Worm (Caenorhabditis elegans): ENCODE measurements around the gene clec-41.

The clec-41 gene

DNA sequence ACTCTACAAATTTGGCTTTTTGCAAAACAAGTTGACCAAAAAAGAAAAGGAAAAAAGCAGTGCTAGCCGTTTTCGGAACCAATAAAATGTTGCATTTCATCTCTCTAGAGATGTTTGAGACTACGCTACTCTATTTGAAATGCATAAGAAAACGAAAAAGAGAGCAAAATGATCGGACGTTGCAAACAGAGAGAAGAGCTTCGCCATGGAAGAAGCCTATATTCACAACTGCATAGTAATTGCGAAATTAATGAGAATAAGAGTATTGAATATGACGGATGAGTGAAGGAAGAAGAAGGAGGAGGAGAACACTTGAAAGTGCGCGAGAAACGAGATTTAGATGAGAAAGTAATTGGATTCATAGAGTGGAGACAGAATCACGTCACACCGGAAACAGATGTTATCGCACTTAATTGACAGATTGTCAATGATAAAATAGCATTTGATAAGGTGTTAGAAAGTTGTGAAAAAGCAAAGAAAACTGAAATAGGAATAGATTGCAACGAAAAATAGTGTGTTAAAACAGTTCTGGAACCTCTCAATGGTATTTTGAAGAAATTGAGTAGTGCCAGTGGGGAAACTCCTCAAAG lies 32.0 kb downstream of the clec-41 start:
- TF ChIP-seq dao-5 (tag; optimal IDR thresholded peaks at IDR 0.05) (no peak), him-1 (tag; optimal IDR thresholded peaks at IDR 0.05) (no peak), W03F9.2 (tag; optimal IDR thresholded peaks at IDR 0.05) (no peak)

DNA sequence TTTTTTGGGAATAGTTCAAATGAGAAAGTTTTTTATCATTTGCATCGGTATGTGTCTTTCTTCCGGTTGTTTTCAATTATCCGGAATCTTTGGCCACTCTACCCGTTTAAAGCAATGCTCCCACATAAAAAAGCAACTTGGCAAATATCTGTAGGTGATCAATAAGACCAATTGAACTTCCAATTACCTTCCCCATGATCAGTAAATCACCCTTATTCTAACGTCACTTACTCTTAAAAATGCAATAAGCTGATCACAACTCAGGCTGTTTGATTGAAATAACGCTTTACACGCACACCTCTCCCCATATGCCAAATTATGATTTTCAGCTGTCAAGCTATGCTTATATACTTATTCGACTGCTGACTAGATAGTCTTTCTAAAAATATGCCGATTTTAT lies 42.2 kb downstream of the clec-41 start, which contains the start of gene C34B4.5:
Gene C34B4.5, plus strand, starts transcription at position 301 of the 400 bp plus-strand sequence.
- TF ChIP-seq dao-5 (tag; optimal IDR thresholded peaks at IDR 0.05): no peak
- TF ChIP-seq W03F9.2 (tag; optimal IDR thresholded peaks at IDR 0.05): no peak
- no peak for TF ChIP-seq him-1 (tag; optimal IDR thresholded peaks at IDR 0.05)

DNA sequence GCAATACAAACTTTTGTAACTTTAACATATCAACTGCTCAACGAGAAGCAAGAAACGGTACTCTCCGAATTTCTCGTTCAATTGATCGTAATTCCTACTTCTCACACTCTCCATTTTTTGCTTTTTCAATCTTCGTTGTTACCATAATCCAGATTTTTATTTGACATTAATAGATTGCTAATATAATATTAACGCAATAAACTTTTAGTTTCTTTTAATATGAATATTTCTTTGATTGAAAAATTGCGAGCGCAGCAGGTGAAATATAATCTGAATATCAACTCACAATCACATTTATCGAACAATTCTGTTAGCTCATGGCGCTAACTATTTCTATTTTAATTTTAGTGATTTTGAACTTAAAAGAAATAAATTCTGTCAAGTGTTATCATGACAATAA lies 45.6 kb downstream of the clec-41 start, which contains the start of gene lurp-4:
Gene lurp-4, plus strand, starts transcription at position 301 of the 400 bp plus-strand sequence.
- TF ChIP-seq him-1 (tag; optimal IDR thresholded peaks at IDR 0.05) (no peak), W03F9.2 (tag; optimal IDR thresholded peaks at IDR 0.05) (no peak), dao-5 (tag; optimal IDR thresholded peaks at IDR 0.05) (no peak)

DNA sequence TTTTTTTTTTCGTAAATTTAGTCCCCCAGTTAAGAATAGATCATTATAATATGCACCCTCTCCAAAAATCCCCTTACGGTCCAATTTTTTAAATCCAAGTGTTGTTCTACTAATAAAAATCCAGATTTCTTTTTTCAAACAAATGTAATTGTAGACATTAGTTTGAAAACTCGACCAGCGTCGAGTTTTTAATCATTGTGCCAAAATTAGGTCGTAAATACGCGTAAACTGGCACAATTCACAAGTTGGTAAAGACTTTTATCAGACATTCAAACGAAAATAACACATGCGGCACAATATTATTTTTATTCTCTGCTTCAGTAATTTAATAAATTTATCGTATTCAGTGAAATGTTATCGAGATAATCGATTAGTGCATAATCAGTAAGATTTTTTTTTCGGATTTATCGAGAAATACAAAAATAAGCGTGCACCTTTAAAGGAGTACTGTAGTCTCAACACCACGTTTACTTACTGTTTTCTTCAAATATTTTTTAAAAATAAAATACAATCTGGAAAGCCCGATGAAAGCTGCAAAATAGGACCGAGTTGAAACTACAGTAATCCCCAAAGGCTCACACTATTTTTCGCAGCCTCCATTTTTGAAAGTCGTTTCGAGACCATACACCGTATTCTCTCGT lies 47.7 kb downstream of the clec-41 start, which contains the start of gene C34B4.4:
Gene C34B4.4, plus strand, starts transcription at position 276 of the 641 bp plus-strand sequence.
- TF ChIP-seq dao-5 (tag; optimal IDR thresholded peaks at IDR 0.05) (no peak), W03F9.2 (tag; optimal IDR thresholded peaks at IDR 0.05) (no peak), him-1 (tag; optimal IDR thresholded peaks at IDR 0.05) (no peak)

DNA sequence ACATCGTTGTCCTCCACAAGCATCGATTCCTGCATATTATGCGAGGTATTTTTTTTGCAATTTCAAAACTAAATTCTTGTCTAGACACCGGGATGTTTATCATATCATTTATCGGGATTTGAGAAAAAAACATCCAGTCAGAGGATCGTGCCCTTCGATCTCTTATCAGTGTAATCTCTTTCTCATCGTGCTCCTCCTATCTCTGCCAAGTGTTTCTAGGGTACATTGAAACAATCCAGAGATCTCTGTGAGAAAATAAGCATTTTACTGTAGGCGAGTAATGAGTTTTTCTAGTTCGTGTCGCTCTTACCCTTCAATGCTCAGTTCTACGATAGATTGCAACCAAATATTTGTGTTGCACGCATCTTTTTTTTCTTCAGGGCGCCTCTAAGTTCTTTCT lies 49.4 kb downstream of the clec-41 start:
- TF ChIP-seq him-1 (tag; optimal IDR thresholded peaks at IDR 0.05): no peak
- TF ChIP-seq W03F9.2 (tag; optimal IDR thresholded peaks at IDR 0.05): no peak
- no peak for TF ChIP-seq dao-5 (tag; optimal IDR thresholded peaks at IDR 0.05)

DNA sequence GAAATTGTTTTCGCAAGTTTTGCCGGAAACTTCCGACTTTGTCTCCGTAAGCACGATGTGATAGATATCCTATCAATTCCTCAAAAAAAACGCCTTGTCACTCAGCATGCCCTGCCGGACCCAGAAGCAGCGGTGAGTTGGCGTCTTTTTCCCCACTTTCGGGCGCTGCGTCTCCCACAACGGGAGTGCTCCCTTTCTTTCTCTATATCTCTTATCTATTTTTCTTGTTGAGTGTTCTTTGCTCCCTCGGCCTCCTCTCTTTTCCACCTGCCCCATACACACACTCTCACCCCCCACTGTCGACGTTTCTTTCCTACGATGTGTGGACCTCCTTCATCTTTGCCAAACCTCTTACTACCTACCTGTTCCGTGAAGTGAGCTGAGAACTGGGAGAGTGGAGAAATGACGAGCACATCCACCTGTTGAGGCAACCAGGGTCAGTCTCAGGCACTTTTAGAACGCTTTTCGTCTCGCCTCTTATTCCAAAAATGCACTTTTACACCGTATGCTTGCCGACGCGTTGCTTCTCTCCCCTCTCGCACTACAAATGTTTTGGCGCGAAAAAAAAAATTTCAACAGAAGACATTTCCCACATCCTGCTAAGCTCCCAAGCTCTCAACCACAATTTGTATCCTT lies 51.9 kb downstream of the clec-41 start:
- peak; percentile 67 for TF ChIP-seq him-1 (tag; optimal IDR thresholded peaks at IDR 0.05)
- peak; percentile 3 for TF ChIP-seq dao-5 (tag; optimal IDR thresholded peaks at IDR 0.05)
- peak; percentile 32 for TF ChIP-seq W03F9.2 (tag; optimal IDR thresholded peaks at IDR 0.05)

DNA sequence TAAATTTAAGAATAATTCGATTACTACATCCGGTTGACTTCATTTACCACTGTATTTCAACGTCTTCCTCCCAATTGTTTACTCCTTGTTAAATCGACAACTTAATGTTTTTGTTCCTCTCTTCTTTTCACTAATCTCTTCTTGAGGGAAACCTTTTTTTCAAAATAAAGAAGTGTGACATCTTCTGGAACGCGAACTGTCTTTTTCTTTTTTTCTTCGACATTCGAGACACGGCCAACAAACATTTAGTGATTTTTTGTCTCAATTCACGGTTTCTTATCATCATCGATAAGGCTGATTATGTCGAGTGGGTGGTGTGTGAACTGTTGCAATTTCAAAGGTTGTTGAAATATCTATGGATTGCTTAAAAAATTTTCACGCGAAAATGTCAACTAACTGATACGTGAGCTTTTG lies 52.7 kb downstream of the clec-41 start:
- TF ChIP-seq W03F9.2 (tag; optimal IDR thresholded peaks at IDR 0.05) (no peak), him-1 (tag; optimal IDR thresholded peaks at IDR 0.05) (no peak), dao-5 (tag; optimal IDR thresholded peaks at IDR 0.05) (no peak)

All from whole organism, L4/young adult.